Worm (Caenorhabditis elegans) whole organism, mixed stage, embryonic: ENCODE data around the gene M03C11.9.

Experiments
- M03D4.4 ChIP-seq: sonication (generic microtip); optimal IDR thresholded peaks from 2 replicates; lab custom pipeline; 2017; ENCODE audit warnings: mild to moderate bottlenecking, missing genetic modification characterization, missing compliant biosample characterization
- blmp-1 ChIP-seq: fragments of 150-350 bp; optimal IDR thresholded peaks from 2 replicates; lab custom pipeline; 2014; ENCODE audit warnings: missing biosample characterization, missing genetic modification characterization
- ceh-43 ChIP-seq: fragments of 200-800 bp; sonication (Bioruptor generic); optimal IDR thresholded peaks from 2 replicates; lab custom pipeline; 2018; ENCODE audit warnings: mild to moderate bottlenecking, missing genetic modification characterization, moderate library complexity, missing compliant biosample characterization
- ceh-83 ChIP-seq: fragments of 200-800 bp; sonication (Bioruptor generic); optimal IDR thresholded peaks from 2 replicates; lab custom pipeline; 2018; ENCODE audit warnings: mild to moderate bottlenecking, missing genetic modification characterization, missing compliant biosample characterization
- ces-1 ChIP-seq: fragments of 150-350 bp; optimal IDR thresholded peaks from 2 replicates; lab custom pipeline; 2014; ENCODE audit warnings: missing biosample characterization, missing genetic modification reagents, missing genetic modification characterization
- drap-1 ChIP-seq: fragments of 200-800 bp; sonication (Bioruptor generic); optimal IDR thresholded peaks from 3 replicates; lab custom pipeline; 2018; ENCODE audit warnings: mild to moderate bottlenecking, missing genetic modification characterization, missing compliant biosample characterization
- elt-1 ChIP-seq: sonication (generic microtip); optimal IDR thresholded peaks from 2 replicates; lab custom pipeline; 2017; ENCODE audit warnings: missing genetic modification characterization, mild to moderate bottlenecking, missing compliant biosample characterization, antibody characterized with exemption, moderate library complexity, borderline replicate concordance; ENCODE audit not compliant: insufficient read depth
- elt-3 ChIP-seq: fragments of 150-350 bp; optimal IDR thresholded peaks from 2 replicates; lab custom pipeline; 2014; ENCODE audit warnings: missing biosample characterization, missing genetic modification characterization
- flh-1 ChIP-seq: fragments of 200-800 bp; sonication (Bioruptor generic); optimal IDR thresholded peaks from 2 replicates; lab custom pipeline; 2018; ENCODE audit warnings: mild to moderate bottlenecking, missing genetic modification characterization, moderate library complexity, missing compliant biosample characterization
- hlh-1 ChIP-seq: fragments of 150-350 bp; optimal IDR thresholded peaks from 2 replicates; lab custom pipeline; 2014; ENCODE audit warnings: missing biosample characterization, missing genetic modification reagents, missing genetic modification characterization
- lin-13 ChIP-seq: fragments of 150-350 bp; optimal IDR thresholded peaks from 2 replicates; lab custom pipeline; 2014; ENCODE audit warnings: missing biosample characterization, missing genetic modification characterization
- lin-32 ChIP-seq: fragments of 200-800 bp; sonication (Bioruptor generic); optimal IDR thresholded peaks from 2 replicates; lab custom pipeline; 2018; ENCODE audit warnings: mild to moderate bottlenecking, missing genetic modification characterization, missing compliant biosample characterization
- mab-5 ChIP-seq: fragments of 150-350 bp; optimal IDR thresholded peaks from 2 replicates; lab custom pipeline; 2014; ENCODE audit warnings: missing biosample characterization, missing genetic modification characterization
- mep-1 ChIP-seq: fragments of 150-350 bp; optimal IDR thresholded peaks from 2 replicates; lab custom pipeline; 2017; ENCODE audit warnings: missing biosample characterization, missing genetic modification reagents, missing genetic modification characterization, inconsistent platforms
- mls-2 ChIP-seq: sonication (generic microtip); optimal IDR thresholded peaks from 2 replicates; lab custom pipeline; 2016; ENCODE audit warnings: mild to moderate bottlenecking, missing genetic modification characterization, moderate library complexity, missing compliant biosample characterization
- nhr-12 ChIP-seq: fragments of 150-350 bp; optimal IDR thresholded peaks from 2 replicates; lab custom pipeline; 2014; ENCODE audit warnings: missing biosample characterization, missing genetic modification characterization
- nhr-2 ChIP-seq: fragments of 150-350 bp; optimal IDR thresholded peaks from 2 replicates; lab custom pipeline; 2014; ENCODE audit warnings: missing biosample characterization, missing genetic modification characterization
- nhr-237 ChIP-seq: fragments of 150-350 bp; optimal IDR thresholded peaks from 2 replicates; lab custom pipeline; 2014; ENCODE audit warnings: missing biosample characterization, missing genetic modification characterization
- nhr-76 ChIP-seq: sonication (generic microtip); optimal IDR thresholded peaks from 2 replicates; lab custom pipeline; 2017; ENCODE audit warnings: missing biosample characterization, missing genetic modification characterization
- sem-2 ChIP-seq: fragments of 200-800 bp; sonication (Bioruptor generic); optimal IDR thresholded peaks from 2 replicates; lab custom pipeline; 2018; ENCODE audit warnings: mild to moderate bottlenecking, missing genetic modification characterization, missing compliant biosample characterization
- snpc-4 ChIP-seq: fragments of 150-350 bp; optimal IDR thresholded peaks from 2 replicates; lab custom pipeline; 2014; ENCODE audit warnings: missing biosample characterization, missing genetic modification characterization
- sptf-1 ChIP-seq: sonication (generic microtip); optimal IDR thresholded peaks from 2 replicates; lab custom pipeline; 2017; ENCODE audit warnings: mild to moderate bottlenecking, missing genetic modification characterization, moderate library complexity, missing compliant biosample characterization
- unc-120 ChIP-seq: sonication (generic microtip); optimal IDR thresholded peaks from 2 replicates; lab custom pipeline; 2017; ENCODE audit warnings: missing genetic modification characterization, missing compliant biosample characterization; ENCODE audit not compliant: poor library complexity, severe bottlenecking
- unc-39 ChIP-seq: fragments of 150-350 bp; optimal IDR thresholded peaks from 2 replicates; lab custom pipeline; 2014; ENCODE audit warnings: missing biosample characterization, missing genetic modification characterization
- unc-62 ChIP-seq: fragments of 150-350 bp; optimal IDR thresholded peaks from 2 replicates; lab custom pipeline; 2014; ENCODE audit warnings: missing biosample characterization, missing genetic modification reagents, missing genetic modification characterization
- zip-8 ChIP-seq: fragments of 150-350 bp; optimal IDR thresholded peaks from 2 replicates; lab custom pipeline; 2014; ENCODE audit warnings: missing biosample characterization, missing genetic modification characterization
- ztf-11 ChIP-seq: fragments of 150-350 bp; optimal IDR thresholded peaks from 2 replicates; lab custom pipeline; 2014; ENCODE audit warnings: missing biosample characterization, missing genetic modification characterization

Gene M03C11.9

ce11 chrIII:10373845-10374244, 17.7 kb downstream of the M03C11.9 start:
- TF ChIP-seq drap-1 (GFP tag; lab: Kevin White, UChicago) (no peak), M03D4.4 (tag; lab: Kevin White, UChicago) (no peak), sem-2 (GFP tag; lab: Kevin White, UChicago) (no peak), mep-1 (no peak), ceh-83 (GFP tag; lab: Kevin White, UChicago) (no peak), blmp-1 (no peak), nhr-237 (tag; lab: Kevin White, UChicago) (no peak), ceh-43 (no peak), unc-120 (tag; lab: Kevin White, UChicago) (no peak), nhr-12 (tag; lab: Kevin White, UChicago) (no peak), mab-5 (tag; lab: Kevin White, UChicago) (no peak), ztf-11 (tag; lab: Kevin White, UChicago) (no peak), unc-39 (tag; lab: Kevin White, UChicago) (no peak), flh-1 (no peak), sptf-1 (tag; lab: Kevin White, UChicago) (no peak), nhr-76 (tag; lab: Kevin White, UChicago) (no peak), hlh-1 (tag; lab: Kevin White, UChicago) (no peak), elt-3 (tag; lab: Kevin White, UChicago) (no peak), unc-62 (GFP tag; lab: Kevin White, UChicago) (no peak), snpc-4 (tag; lab: Kevin White, UChicago) (no peak)

- TF ChIP-seq mep-1: no peak
- peak; percentile 31 for TF ChIP-seq ces-1
These were observed 24.1 kb downstream of the M03C11.9 start for ce11 chrIII:10367355-10367909.

ce11 chrIII:10364656-10365055, 26.9 kb downstream of the M03C11.9 start, which contains the start of gene tbc-8:
TSS of gene tbc-8 (plus strand) at chrIII:10364956.
- TF ChIP-seq elt-1 (tag; lab: Kevin White, UChicago) (no peak), lin-32 (GFP tag; lab: Kevin White, UChicago) (no peak), sptf-1 (tag; lab: Kevin White, UChicago) (no peak), lin-13 (tag; lab: Kevin White, UChicago) (no peak), nhr-2 (no peak), ceh-43 (no peak), snpc-4 (tag; lab: Kevin White, UChicago) (no peak), unc-39 (tag; lab: Kevin White, UChicago) (no peak), hlh-1 (tag; lab: Kevin White, UChicago) (no peak), sem-2 (GFP tag; lab: Kevin White, UChicago) (no peak), mls-2 (tag; lab: Kevin White, UChicago) (no peak), drap-1 (GFP tag; lab: Kevin White, UChicago) (no peak)

ce11 chrIII:10362920-10363319, 28.6 kb downstream of the M03C11.9 start:
- TF ChIP-seq ceh-43 (no peak), unc-120 (tag; lab: Kevin White, UChicago) (no peak)

- peak; percentile 93 for TF ChIP-seq zip-8 (tag; lab: Kevin White, UChicago)
- no peak for TF ChIP-seq elt-1 (tag; lab: Kevin White, UChicago)
These were observed 30.1 kb downstream of the M03C11.9 start for ce11 chrIII:10361456-10361855.

ce11 chrIII:10359916-10360315, 31.6 kb downstream of the M03C11.9 start:
- TF ChIP-seq flh-1 (no peak), ces-1 (peak; percentile 24)

ce11 chrIII:10358751-10359150, 32.8 kb downstream of the M03C11.9 start:
- TF ChIP-seq ces-1 (peak; percentile 21), zip-8 (tag; lab: Kevin White, UChicago) (no peak)
